Worm (Caenorhabditis elegans): ENCODE results near the gene K08D10.14.
"Not testable (repeated sequence)": the region's sequence is repeated elsewhere in the genome, so short reads cannot be mapped to it uniquely, and the experiment has no call there.

The K08D10.14 gene

ce11 chrIV:4176088-4176487, 21.3 kb downstream of the K08D10.14 start, which contains the start of gene dnj-15:
TSS of gene dnj-15 (plus strand) at chrIV:4176388.
- TF ChIP-seq zip-8 (tag; optimal IDR thresholded peaks at IDR 0.05) = no peak

DNA sequence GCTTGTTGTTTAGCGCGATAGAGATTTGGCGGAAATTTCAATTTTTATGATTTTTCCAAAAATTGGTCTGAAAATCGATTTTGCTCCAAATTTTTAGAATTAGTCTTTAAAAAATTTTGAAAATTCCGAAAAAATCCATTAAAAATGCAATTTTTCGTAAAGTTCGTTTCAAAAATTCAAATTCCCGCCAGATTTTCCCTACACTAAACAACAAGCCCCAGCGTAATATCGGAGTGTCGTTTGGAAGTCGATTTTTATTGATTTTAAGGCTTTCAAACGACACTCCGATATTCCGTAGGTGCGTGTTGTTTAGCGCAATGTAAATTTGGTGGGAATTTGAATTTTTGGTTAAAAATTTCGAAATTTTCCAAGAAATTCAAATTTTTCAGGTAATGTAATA, 21.9 kb downstream of the K08D10.14 start:
- TF ChIP-seq lin-32 (GFP tag; optimal IDR thresholded peaks at IDR 0.05) = no peak
- TF ChIP-seq drap-1 (GFP tag; optimal IDR thresholded peaks at IDR 0.05) = no peak

- TF ChIP-seq unc-120 (tag; optimal IDR thresholded peaks at IDR 0.05; ENCODE audit: poor library complexity, severe bottlenecking) = no peak
- TF ChIP-seq hlh-1 (tag; optimal IDR thresholded peaks at IDR 0.05) = no peak
- no peak for TF ChIP-seq ces-1 (GFP tag; optimal IDR thresholded peaks at IDR 0.05)
- TF ChIP-seq pha-4 (tag; optimal IDR thresholded peaks at IDR 0.05) = no peak
- no peak for TF ChIP-seq blmp-1 (tag; optimal IDR thresholded peaks at IDR 0.05)
- TF ChIP-seq sptf-1 (tag; optimal IDR thresholded peaks at IDR 0.05) = no peak
- no peak for TF ChIP-seq lsy-2 (tag; optimal IDR thresholded peaks at IDR 0.05)
- no peak for TF ChIP-seq drap-1 (GFP tag; optimal IDR thresholded peaks at IDR 0.05)
- TF ChIP-seq nhr-76 (tag; optimal IDR thresholded peaks at IDR 0.05) = no peak
- TF ChIP-seq ham-2 (GFP tag; optimal IDR thresholded peaks at IDR 0.05) = no peak
- no peak for TF ChIP-seq nhr-237 (tag; optimal IDR thresholded peaks at IDR 0.05)
Measured at ce11 chrIV:4177560-4177959, 22.8 kb downstream of the K08D10.14 start.

DNA sequence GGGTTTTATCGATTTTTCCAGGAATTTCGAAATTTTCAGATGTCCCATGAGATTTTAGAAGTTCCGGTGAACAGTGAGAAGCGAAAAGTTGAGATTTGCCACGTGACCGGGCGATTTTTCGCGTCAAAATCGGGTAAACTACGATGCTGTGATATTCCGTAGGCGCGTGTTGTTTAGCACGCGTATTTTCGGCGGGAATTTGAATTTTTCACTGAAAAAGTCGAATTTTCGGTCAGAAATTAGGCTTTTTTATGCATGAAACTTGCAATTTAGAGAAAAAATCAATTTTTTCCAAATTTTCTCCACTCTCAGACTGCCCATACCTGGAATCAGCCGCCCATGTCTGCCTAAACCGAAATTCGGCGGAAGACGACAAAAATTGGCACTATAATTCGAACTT, 23.7 kb downstream of the K08D10.14 start, which contains the start of gene tsen-34:
Gene tsen-34 (plus strand): TSS at position 34 of the 400 bp plus-strand sequence.
- TF ChIP-seq ceh-83 (GFP tag; optimal IDR thresholded peaks at IDR 0.05) (peak; percentile 2), snpc-4 (tag; optimal IDR thresholded peaks at IDR 0.05) (no peak), lin-13 (tag; optimal IDR thresholded peaks at IDR 0.05) (no peak)

DNA sequence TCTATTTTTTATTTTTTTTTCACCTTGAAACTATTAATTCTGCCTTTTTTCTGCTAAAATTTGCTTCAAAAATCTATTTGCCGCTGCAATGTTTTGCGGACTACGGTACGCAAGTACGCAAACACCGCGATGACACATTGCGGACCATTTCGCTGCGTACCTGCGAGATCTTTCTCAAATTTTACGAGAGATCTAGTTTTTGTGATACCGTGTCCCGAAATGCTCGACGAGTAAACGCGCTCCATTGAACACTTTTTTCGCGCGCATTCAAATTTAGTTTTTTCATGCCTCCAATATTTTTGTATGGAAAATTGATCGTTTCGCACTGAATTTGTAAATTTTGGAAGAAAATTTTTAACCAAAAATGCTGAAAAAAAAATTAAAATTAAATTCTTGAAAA, 30.0 kb downstream of the K08D10.14 start:
- peak; percentile 62 for TF ChIP-seq lsy-2 (tag; optimal IDR thresholded peaks at IDR 0.05)

ce11 chrIV:4186099-4186498, 31.4 kb downstream of the K08D10.14 start, which contains the start of gene K08D10.11:
TSS of gene K08D10.11 (minus strand) at chrIV:4186199.
- TF ChIP-seq hlh-1, mls-2, nhr-12 (tag; optimal IDR thresholded peaks at IDR 0.05): not testable (repeated sequence)

- not testable (repeated sequence) for TF ChIP-seq sem-2 (GFP tag; optimal IDR thresholded peaks at IDR 0.05); nhr-2 (tag; optimal IDR thresholded peaks at IDR 0.05); zip-8 (tag; optimal IDR thresholded peaks at IDR 0.05)
Measured at ce11 chrIV:4196729-4197128, 42.0 kb downstream of the K08D10.14 start, which contains the start of gene K06B9.6. TSS of gene K06B9.6 (minus strand) at chrIV:4196829.

- TF ChIP-seq ztf-11 (tag; optimal IDR thresholded peaks at IDR 0.05); ces-1 (GFP tag; optimal IDR thresholded peaks at IDR 0.05); ceh-39 (tag; optimal IDR thresholded peaks at IDR 0.05): not testable (repeated sequence)
Measured at ce11 chrIV:4197167-4197566, 42.4 kb downstream of the K08D10.14 start, which contains the start of gene cyp-25A6. TSS of gene cyp-25A6 (plus strand) at chrIV:4197467.

DNA sequence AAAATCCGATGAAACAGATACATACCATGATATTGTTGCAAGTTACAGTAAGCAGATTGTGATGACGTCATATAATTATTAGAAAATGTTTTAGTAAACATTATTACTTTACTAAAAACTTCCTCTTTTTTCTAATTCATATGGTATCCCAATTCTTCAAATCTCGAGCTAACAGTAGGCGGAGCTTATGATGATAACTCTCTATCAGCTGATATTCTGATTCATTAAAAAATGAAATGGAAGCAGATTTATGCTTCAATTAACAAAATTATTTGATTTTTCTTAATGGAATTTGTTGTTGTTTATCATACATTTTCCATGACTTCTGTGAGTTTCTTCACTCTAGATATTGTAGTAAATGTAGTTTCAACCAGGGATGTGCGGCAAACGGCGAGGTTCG, 49.5 kb downstream of the K08D10.14 start, which contains the start of gene pax-2:
Gene pax-2 (minus strand): TSS at position 101 of the 400 bp plus-strand sequence.
- TF ChIP-seq unc-62 (GFP tag; optimal IDR thresholded peaks at IDR 0.05) (no peak), zip-8 (tag; optimal IDR thresholded peaks at IDR 0.05) (peak; percentile 75)
